Worm (Caenorhabditis elegans): Measurements from ENCODE around the gene mrpl-42.

Gene mrpl-42

DNA sequence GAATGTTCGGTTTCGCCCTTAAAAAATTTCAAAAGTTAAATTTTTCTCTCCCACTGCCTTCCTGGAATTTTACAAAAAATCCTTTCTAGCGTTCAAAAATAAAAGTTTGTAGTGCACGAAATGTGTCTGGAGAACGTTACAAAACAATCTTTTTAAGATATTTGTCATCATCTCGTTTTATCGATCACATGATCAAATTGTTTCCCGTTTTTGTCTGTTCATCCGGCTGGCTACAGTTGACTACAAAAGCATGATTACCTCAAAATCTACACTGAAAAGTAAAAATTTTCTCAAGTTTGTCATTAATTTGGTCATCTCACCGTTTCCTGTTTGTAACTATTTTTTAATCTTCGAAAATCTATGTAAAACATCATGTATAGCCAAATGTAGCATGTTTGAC lies 43.2 kb downstream of the mrpl-42 start:
- TF ChIP-seq unc-62 (GFP tag; optimal IDR thresholded peaks at IDR 0.05): no peak

DNA sequence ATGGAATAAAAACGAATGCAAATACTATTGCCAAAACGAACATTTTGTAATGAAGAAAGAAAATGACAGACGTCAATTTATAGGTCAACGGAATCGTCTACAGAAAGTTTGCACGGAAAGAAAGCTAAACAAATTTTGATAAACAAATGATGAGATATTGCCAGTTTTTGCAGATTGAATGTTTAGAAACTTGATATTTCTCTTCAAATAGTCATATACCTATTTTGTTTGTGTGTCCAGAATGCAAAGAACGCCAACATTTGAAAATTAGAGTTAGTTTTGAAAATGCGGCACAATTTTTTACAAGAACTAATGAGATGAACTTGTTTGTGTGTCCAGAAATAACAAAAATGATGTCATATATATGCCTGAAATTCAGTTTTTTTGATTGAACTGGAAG lies 49.0 kb downstream of the mrpl-42 start, which contains the start of gene Y73F4A.1:
Y73F4A.1 (minus strand) TSS at position 101 of the 400 bp plus-strand sequence.
- TF ChIP-seq unc-62 (GFP tag; optimal IDR thresholded peaks at IDR 0.05): no peak

Data from whole organism, dauer.